Worm (Caenorhabditis elegans) whole organism, L3 larva: Measurements from ENCODE around the gene str-7.

ENCODE experiments used
- ZK546.5 ChIP-seq: sonication (generic microtip); optimal IDR thresholded peaks from 2 replicates; lab custom pipeline; 2017; ENCODE audit warnings: missing biosample characterization, missing genetic modification characterization
- aly-2 ChIP-seq: fragments of 150-350 bp; optimal IDR thresholded peaks from 2 replicates; lab custom pipeline; 2014; ENCODE audit warnings: missing biosample characterization, missing genetic modification characterization
- ceh-16 ChIP-seq: sonication (generic microtip); optimal IDR thresholded peaks from 2 replicates; lab custom pipeline; 2017; ENCODE audit warnings: missing biosample characterization, missing genetic modification characterization
- ceh-28 ChIP-seq: fragments of 150-350 bp; optimal IDR thresholded peaks from 2 replicates; lab custom pipeline; 2014; ENCODE audit warnings: missing biosample characterization, missing genetic modification reagents, missing genetic modification characterization
- ceh-82 ChIP-seq: fragments of 150-350 bp; optimal IDR thresholded peaks from 2 replicates; lab custom pipeline; 2014; ENCODE audit warnings: missing biosample characterization, missing genetic modification characterization
- egl-27 ChIP-seq: sonication (generic microtip); optimal IDR thresholded peaks from 4 replicates; lab custom pipeline; 2017; ENCODE audit warnings: missing biosample characterization, missing genetic modification reagents, missing genetic modification characterization
- elt-1 ChIP-seq: fragments of 150-350 bp; optimal IDR thresholded peaks from 2 replicates; lab custom pipeline; 2014; ENCODE audit warnings: missing biosample characterization, missing genetic modification characterization
- elt-2 ChIP-seq: sonication (generic microtip); optimal IDR thresholded peaks from 2 replicates; lab custom pipeline; 2016; ENCODE audit warnings: missing genetic modification reagents, mild to moderate bottlenecking, missing genetic modification characterization, missing compliant biosample characterization
- elt-3 ChIP-seq, 3 experiments: fragments of 150-350 bp in 1 of 3; sonication (generic microtip) in 2 of 3; optimal IDR thresholded peaks; 2 replicates in 2 of 3; 4 replicates in 1 of 3; lab custom pipeline; 2014 to 2017; ENCODE audit warnings: missing biosample characterization in 3 of 3, missing genetic modification characterization in 3 of 3
- fkh-10 ChIP-seq: sonication (generic microtip); optimal IDR thresholded peaks from 2 replicates; lab custom pipeline; 2017; ENCODE audit warnings: missing biosample characterization, missing genetic modification reagents, missing genetic modification characterization
- fkh-2 ChIP-seq: fragments of 150-350 bp; optimal IDR thresholded peaks from 2 replicates; lab custom pipeline; 2014; ENCODE audit warnings: missing biosample characterization, missing genetic modification reagents, missing genetic modification characterization
- fos-1 ChIP-seq: fragments of 150-350 bp; optimal IDR thresholded peaks from 2 replicates; lab custom pipeline; 2014; ENCODE audit warnings: missing biosample characterization, missing genetic modification characterization
- hmg-11 ChIP-seq: sonication (generic microtip); optimal IDR thresholded peaks from 2 replicates; lab custom pipeline; 2016; ENCODE audit warnings: missing genetic modification characterization, missing compliant biosample characterization
- jun-1 ChIP-seq: fragments of 150-350 bp; optimal IDR thresholded peaks from 2 replicates; lab custom pipeline; 2014; ENCODE audit warnings: missing biosample characterization, missing genetic modification reagents, missing genetic modification characterization
- lsy-12 ChIP-seq: sonication (generic microtip); optimal IDR thresholded peaks from 2 replicates; lab custom pipeline; 2016; ENCODE audit warnings: mild to moderate bottlenecking, missing genetic modification characterization, missing compliant biosample characterization
- mdl-1 ChIP-seq: fragments of 150-350 bp; optimal IDR thresholded peaks from 2 replicates; lab custom pipeline; 2014; ENCODE audit warnings: missing biosample characterization, missing genetic modification characterization
- nfya-1 ChIP-seq: sonication (generic microtip); optimal IDR thresholded peaks from 2 replicates; lab custom pipeline; 2017; ENCODE audit warnings: missing genetic modification characterization, mild to moderate bottlenecking, missing compliant biosample characterization, antibody characterized with exemption, moderate library complexity; ENCODE audit not compliant: insufficient read depth
- nhr-23 ChIP-seq: fragments of 150-350 bp; optimal IDR thresholded peaks from 2 replicates; lab custom pipeline; 2014; ENCODE audit warnings: missing biosample characterization, missing genetic modification reagents, missing genetic modification characterization
- nhr-237 ChIP-seq: fragments of 150-350 bp; optimal IDR thresholded peaks from 2 replicates; lab custom pipeline; 2014; ENCODE audit warnings: missing biosample characterization, missing genetic modification characterization
- nhr-25 ChIP-seq: sonication (generic microtip); optimal IDR thresholded peaks from 2 replicates; lab custom pipeline; 2017; ENCODE audit warnings: missing biosample characterization, missing genetic modification characterization
- nhr-76 ChIP-seq: fragments of 150-350 bp; sonication (generic microtip); optimal IDR thresholded peaks from 5 replicates; lab custom pipeline; 2014; ENCODE audit warnings: missing biosample characterization, missing genetic modification characterization
- nhr-77 ChIP-seq: fragments of 150-350 bp; optimal IDR thresholded peaks from 2 replicates; lab custom pipeline; 2014; ENCODE audit warnings: missing biosample characterization, missing genetic modification characterization
- pha-4 ChIP-seq: fragments of 150-350 bp; optimal IDR thresholded peaks from 2 replicates; lab custom pipeline; 2014; ENCODE audit warnings: missing biosample characterization, missing genetic modification reagents, missing genetic modification characterization
- sea-2 ChIP-seq: fragments of 150-350 bp; sonication (generic microtip); optimal IDR thresholded peaks from 4 replicates; lab custom pipeline; 2014; ENCODE audit warnings: missing biosample characterization, missing genetic modification reagents, missing genetic modification characterization
- skn-1 ChIP-seq: fragments of 150-350 bp; optimal IDR thresholded peaks from 2 replicates; lab custom pipeline; 2014; ENCODE audit warnings: missing biosample characterization, missing genetic modification characterization
- tbx-2 ChIP-seq: sonication (generic microtip); optimal IDR thresholded peaks from 2 replicates; lab custom pipeline; 2016; ENCODE audit warnings: mild to moderate bottlenecking, missing genetic modification characterization, missing compliant biosample characterization
- unc-62 ChIP-seq: fragments of 150-350 bp; sonication (generic microtip); optimal IDR thresholded peaks from 4 replicates; lab custom pipeline; 2014; ENCODE audit warnings: missing biosample characterization, missing genetic modification reagents, missing genetic modification characterization
- zag-1 ChIP-seq: fragments of 150-350 bp; optimal IDR thresholded peaks from 2 replicates; lab custom pipeline; 2014; ENCODE audit warnings: missing biosample characterization, missing genetic modification characterization
- ztf-4 ChIP-seq: fragments of 150-350 bp; optimal IDR thresholded peaks from 2 replicates; lab custom pipeline; 2014; ENCODE audit warnings: missing biosample characterization, missing genetic modification characterization

The str-7 gene

ce11 chrV:16062788-16063187 lies 36.6 kb downstream of the str-7 start, which contains the start of gene F14H3.14:
Gene F14H3.14 (minus strand): TSS chrV:16062888.
- TF ChIP-seq nhr-76 (no peak), aly-2 (tag; lab: Kevin White, UChicago) (no peak), mdl-1 (tag; lab: Kevin White, UChicago) (no peak), jun-1 (tag; lab: Kevin White, UChicago) (no peak), unc-62 (GFP tag; lab: Kevin White, UChicago) (no peak)

DNA sequence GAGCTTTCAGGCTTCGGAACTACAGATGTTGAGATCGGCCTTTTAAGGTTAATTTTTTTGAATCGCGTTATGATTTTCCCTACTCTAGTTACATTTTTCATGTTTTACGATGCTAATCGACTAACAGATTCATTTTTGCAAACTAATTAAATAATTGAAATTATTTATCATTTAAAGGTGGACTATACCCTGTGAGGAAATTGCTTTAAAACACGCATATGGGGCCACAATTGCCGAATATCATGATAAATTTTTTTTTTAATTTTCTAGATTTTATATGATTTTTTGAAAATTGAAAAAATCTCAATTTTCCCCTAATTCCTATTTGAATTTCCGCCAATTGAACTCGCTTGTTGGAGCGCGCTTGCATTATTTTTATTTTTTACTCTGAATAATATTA lies 37.3 kb downstream of the str-7 start, which contains the start of gene fbxa-100:
fbxa-100 (minus strand) TSS at position 101 of the 400 bp plus-strand sequence.
- no peak for TF ChIP-seq pha-4 (tag; lab: Kevin White, UChicago)
- no peak for TF ChIP-seq tbx-2 (tag; lab: Kevin White, UChicago)
- no peak for TF ChIP-seq hmg-11
- TF ChIP-seq unc-62 (GFP tag; lab: Kevin White, UChicago): no peak
- no peak for TF ChIP-seq ztf-4 (tag; lab: Kevin White, UChicago)
- no peak for TF ChIP-seq nhr-25 (tag; lab: Kevin White, UChicago)
- no peak for TF ChIP-seq nfya-1
- TF ChIP-seq nhr-23: no peak
- no peak for TF ChIP-seq zag-1 (tag; lab: Kevin White, UChicago)
- no peak for TF ChIP-seq elt-3 (tag; optimal IDR thresholded peaks at IDR 0.05; lab: Kevin White, UChicago)

- no peak for TF ChIP-seq nhr-23
- no peak for TF ChIP-seq nhr-25 (tag; lab: Kevin White, UChicago)
- TF ChIP-seq skn-1 (tag; lab: Kevin White, UChicago): no peak
- no peak for TF ChIP-seq nhr-77 (tag; lab: Kevin White, UChicago)
- no peak for TF ChIP-seq egl-27
- no peak for TF ChIP-seq tbx-2 (tag; lab: Kevin White, UChicago)
- no peak for TF ChIP-seq elt-2 (tag; lab: Kevin White, UChicago)
- TF ChIP-seq ceh-16 (tag; lab: Kevin White, UChicago): no peak
- TF ChIP-seq zag-1 (tag; lab: Kevin White, UChicago): no peak
- no peak for TF ChIP-seq ZK546.5 (tag; lab: Kevin White, UChicago)
- no peak for TF ChIP-seq ceh-82 (tag; lab: Kevin White, UChicago)
- no peak for TF ChIP-seq elt-3 (tag; optimal IDR thresholded peaks at IDR 0.05; lab: Kevin White, UChicago)
- TF ChIP-seq ceh-28 (tag; lab: Kevin White, UChicago): no peak
- TF ChIP-seq aly-2 (tag; lab: Kevin White, UChicago): no peak
- no peak for TF ChIP-seq sea-2 (GFP tag; lab: Kevin White, UChicago)
- no peak for TF ChIP-seq nhr-237 (tag; lab: Kevin White, UChicago)
- TF ChIP-seq fkh-10 (GFP tag; lab: Kevin White, UChicago): no peak
- no peak for TF ChIP-seq elt-1
- no peak for TF ChIP-seq lsy-12 (tag; lab: Kevin White, UChicago)
- TF ChIP-seq, all 47 proteins: peak for 0
Measured at ce11 chrV:16060135-16060534, 39.2 kb downstream of the str-7 start, which contains the start of gene F14H3.15. Gene F14H3.15 (minus strand): TSS chrV:16060235.

DNA sequence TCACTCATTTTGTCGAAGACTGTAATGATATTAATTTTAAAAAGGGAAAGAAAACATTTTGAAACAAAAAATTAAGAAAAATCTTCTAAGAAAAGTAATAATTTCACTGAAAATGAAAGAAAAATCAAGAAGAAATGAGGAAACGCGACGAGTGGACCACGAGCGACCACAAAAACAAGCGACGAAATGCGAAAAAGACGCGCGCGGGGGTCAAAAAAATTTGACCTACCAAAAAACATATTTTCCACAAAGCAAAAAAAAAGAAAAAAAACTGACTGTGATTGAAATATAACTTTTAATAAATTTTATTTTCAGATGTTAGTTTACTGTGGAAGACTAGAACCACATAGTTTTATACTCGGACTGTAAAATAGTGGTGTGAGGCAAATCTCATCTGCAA lies 40.5 kb downstream of the str-7 start, which contains the start of gene F14H3.6:
F14H3.6 (minus strand) TSS at position 22 of the 400 bp plus-strand sequence.
- no peak for TF ChIP-seq fkh-2 (tag; lab: Kevin White, UChicago)

- TF ChIP-seq fkh-2 (tag; lab: Kevin White, UChicago) (no peak), egl-27 (no peak), ceh-16 (tag; lab: Kevin White, UChicago) (no peak), nhr-25 (tag; lab: Kevin White, UChicago) (no peak), pha-4 (tag; lab: Kevin White, UChicago) (no peak), ceh-28 (tag; lab: Kevin White, UChicago) (no peak), elt-2 (tag; lab: Kevin White, UChicago) (no peak), ZK546.5 (tag; lab: Kevin White, UChicago) (no peak), fos-1 (tag; lab: Kevin White, UChicago) (no peak), ceh-82 (tag; lab: Kevin White, UChicago) (no peak), nhr-237 (tag; lab: Kevin White, UChicago) (no peak)
Measured at ce11 chrV:16057010-16057463, 42.3 kb downstream of the str-7 start, which contains the start of gene F14H3.5. Gene F14H3.5 (minus strand): TSS chrV:16057060.

DNA sequence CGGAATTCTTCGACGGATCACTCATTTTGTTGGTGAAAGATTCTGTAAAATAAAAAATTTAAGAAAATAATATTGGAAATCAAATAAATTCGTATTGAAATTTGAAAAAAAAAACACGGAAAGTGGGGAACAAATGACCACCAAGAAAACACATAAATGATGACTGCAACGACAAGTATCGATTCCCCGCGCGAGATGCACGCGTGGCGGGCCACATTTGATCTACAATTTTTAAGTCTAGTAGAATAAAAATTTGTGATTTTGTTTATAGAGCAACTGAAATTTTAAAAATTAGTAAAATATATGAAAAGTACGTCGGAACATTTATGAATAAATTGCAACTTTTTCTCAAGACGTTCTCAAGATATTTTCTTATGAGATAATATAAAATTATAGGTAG lies 44.3 kb downstream of the str-7 start, which contains the start of gene F14H3.4:
F14H3.4 (minus strand) TSS at position 42 of the 400 bp plus-strand sequence.
- TF ChIP-seq ZK546.5 (tag; lab: Kevin White, UChicago): no peak
- TF ChIP-seq nhr-76: no peak
